Worm (Caenorhabditis elegans): ENCODE measurements around the gene T22D1.3.
A peak's percentile ranks its signal among the peaks of the same experiment; 100 is the strongest.

Gene T22D1.3

DNA sequence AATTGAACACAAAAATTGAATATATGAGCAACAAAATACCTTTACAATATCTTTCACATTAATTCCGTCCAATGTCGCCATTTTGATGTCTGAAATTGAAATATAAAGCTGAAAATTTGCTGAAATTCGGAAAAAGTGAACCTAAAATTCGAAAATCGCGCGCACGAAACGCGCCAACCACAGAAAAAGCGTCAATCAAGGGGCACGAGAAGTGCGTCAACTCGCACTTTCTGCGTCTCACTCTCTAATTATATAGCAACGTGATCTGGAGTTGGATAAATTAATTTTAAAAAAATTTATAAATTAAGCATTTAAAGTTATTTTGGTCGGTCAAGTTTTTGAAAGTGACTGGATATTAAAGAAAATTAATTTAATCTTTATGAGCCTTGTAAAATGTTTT lies 6.0 kb downstream of the T22D1.3 start, which contains the start of gene ruvb-2:
TSS of gene ruvb-2 (minus strand) at position 89 of the 400 bp plus-strand sequence.
- TF ChIP-seq ama-1 (optimal IDR thresholded peaks at IDR 0.05) (peak; percentile 56), lin-11 (tag; optimal IDR thresholded peaks at IDR 0.05) (peak; percentile 80), zag-1 (tag; optimal IDR thresholded peaks at IDR 0.05) (peak; percentile 59), lin-13 (GFP tag; optimal IDR thresholded peaks at IDR 0.05) (peak; percentile 90), Y55F3AM.14 (GFP tag; optimal IDR thresholded peaks at IDR 0.05) (no peak), blmp-1 (tag; optimal IDR thresholded peaks at IDR 0.05; ENCODE audit: insufficient read depth) (peak; percentile 82), elt-3 (tag; optimal IDR thresholded peaks at IDR 0.05) (no peak), alr-1 (tag; optimal IDR thresholded peaks at IDR 0.05) (no peak), sma-3 (GFP tag; optimal IDR thresholded peaks at IDR 0.05) (peak; percentile 89), aly-2 (tag; optimal IDR thresholded peaks at IDR 0.05) (no peak), ztf-11 (tag; optimal IDR thresholded peaks at IDR 0.05) (no peak), ztf-4 (tag; optimal IDR thresholded peaks at IDR 0.05) (peak; percentile 33), mdl-1 (tag; optimal IDR thresholded peaks at IDR 0.05) (peak in 1 of 2 experiments; percentile 79), lsy-2 (tag; optimal IDR thresholded peaks at IDR 0.05) (peak; percentile 76 to 94), nhr-12 (tag; optimal IDR thresholded peaks at IDR 0.05) (no peak), ZK546.5 (tag; optimal IDR thresholded peaks at IDR 0.05) (peak; percentile 49), ztf-1 (GFP tag; conservative IDR thresholded peaks at IDR 0.05) (no peak), egl-27 (tag; optimal IDR thresholded peaks at IDR 0.05) (peak; percentile 50), unc-62 (GFP tag; optimal IDR thresholded peaks at IDR 0.05) (no peak), gmeb-1 (tag; optimal IDR thresholded peaks at IDR 0.05) (peak; percentile 93), mbf-1 (tag; optimal IDR thresholded peaks at IDR 0.05) (no peak), nhr-11 (tag; optimal IDR thresholded peaks at IDR 0.05) (no peak), sma-9 (GFP tag; optimal IDR thresholded peaks at IDR 0.05) (peak; percentile 87), sma-9 (tag; optimal IDR thresholded peaks at IDR 0.05) (no peak), nhr-77 (tag; optimal IDR thresholded peaks at IDR 0.05) (no peak), crh-2 (tag; optimal IDR thresholded peaks at IDR 0.05) (peak; percentile 91), peb-1 (tag; optimal IDR thresholded peaks at IDR 0.05) (no peak), nhr-21 (tag; optimal IDR thresholded peaks at IDR 0.05) (peak; percentile 86), ceh-82 (tag; optimal IDR thresholded peaks at IDR 0.05) (peak; percentile 65), nhr-25 (tag; optimal IDR thresholded peaks at IDR 0.05) (peak; percentile 91), skn-1 (tag; optimal IDR thresholded peaks at IDR 0.05) (no peak), fos-1 (tag; optimal IDR thresholded peaks at IDR 0.05) (peak; percentile 77), unc-55 (GFP tag; optimal IDR thresholded peaks at IDR 0.05) (peak; percentile 94), ceh-16 (tag; optimal IDR thresholded peaks at IDR 0.05) (no peak), mab-5 (tag; optimal IDR thresholded peaks at IDR 0.05) (peak; percentile 72), nhr-6 (tag; optimal IDR thresholded peaks at IDR 0.05) (peak; percentile 78), F13H6.1 (tag; optimal IDR thresholded peaks at IDR 0.05) (peak; percentile 81), dmd-4 (tag; optimal IDR thresholded peaks at IDR 0.05) (no peak), sem-4 (tag; optimal IDR thresholded peaks at IDR 0.05) (peak; percentile 58), nhr-23 (tag; optimal IDR thresholded peaks at IDR 0.05) (no peak), nhr-237 (tag; optimal IDR thresholded peaks at IDR 0.05) (no peak), C34F6.9 (tag; optimal IDR thresholded peaks at IDR 0.05) (peak; percentile 97), nhr-129 (tag; optimal IDR thresholded peaks at IDR 0.05) (peak; percentile 70), snpc-4 (tag; optimal IDR thresholded peaks at IDR 0.05) (peak; percentile 87), lin-39 (tag; optimal IDR thresholded peaks at IDR 0.05) (no peak), unc-39 (tag; optimal IDR thresholded peaks at IDR 0.05) (no peak), R02D3.7 (tag; optimal IDR thresholded peaks at IDR 0.05) (peak; percentile 41), nhr-10 (tag; optimal IDR thresholded peaks at IDR 0.05) (peak; percentile 21), elt-1 (tag; optimal IDR thresholded peaks at IDR 0.05) (no peak)
